Worm (Caenorhabditis elegans) whole organism, L4/young adult: ENCODE measurements around the gene C34C6.10.

ENCODE experiments used
- W03F9.2 ChIP-seq: fragments of 150-350 bp; optimal IDR thresholded peaks from 2 replicates; lab custom pipeline; 2014; ENCODE audit warnings: missing biosample characterization, missing genetic modification characterization
- dao-5 ChIP-seq: sonication (generic microtip); optimal IDR thresholded peaks from 2 replicates; lab custom pipeline; 2016; ENCODE audit warnings: missing genotype, missing genetic modification characterization, moderate library complexity, missing compliant biosample characterization
- him-1 ChIP-seq: sonication (generic microtip); optimal IDR thresholded peaks from 2 replicates; lab custom pipeline; 2016; ENCODE audit warnings: missing genotype, missing genetic modification reagents, missing genetic modification characterization, missing compliant biosample characterization

DNA sequence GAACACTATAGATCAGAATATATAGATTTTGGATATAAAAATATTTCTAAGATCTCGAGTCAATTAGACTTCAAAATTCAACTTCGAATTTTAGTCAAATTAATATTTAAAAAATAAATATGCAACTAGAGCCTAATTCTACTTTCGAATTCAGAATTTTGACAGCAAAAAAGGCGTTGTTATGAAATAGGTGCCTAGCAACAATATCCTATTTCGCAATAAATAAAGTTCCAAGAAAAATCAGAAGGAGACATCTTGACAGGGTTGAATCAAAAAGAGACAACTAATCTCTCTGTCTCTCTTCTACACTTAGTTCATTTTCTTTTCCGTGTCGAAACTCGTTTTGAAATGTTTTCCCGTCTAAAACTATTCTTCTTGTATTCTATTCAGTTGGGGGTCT lies 20.3 kb downstream of the C34C6.10 start:
- TF ChIP-seq him-1 (tag; lab: Kevin White, UChicago) (no peak), W03F9.2 (no peak), dao-5 (no peak)
